Worm (Caenorhabditis elegans) whole organism, late embryonic: ENCODE results near the gene sre-29.

Experiments used
- K02D7.2 ChIP-seq: sonication (generic microtip); optimal IDR thresholded peaks from 2 replicates; lab custom pipeline; 2017; ENCODE audit warnings: mild to moderate bottlenecking, missing genetic modification characterization, missing compliant biosample characterization
- K09A11.1 ChIP-seq: sonication (generic microtip); optimal IDR thresholded peaks from 2 replicates; lab custom pipeline; 2017; ENCODE audit warnings: antibody characterized with exemption, mild to moderate bottlenecking, missing genetic modification characterization, missing compliant biosample characterization; ENCODE audit not compliant: insufficient read depth
- T23F11.4 ChIP-seq: fragments of 200-800 bp; sonication (Bioruptor generic); optimal IDR thresholded peaks from 2 replicates; lab custom pipeline; 2018; ENCODE audit warnings: mild to moderate bottlenecking, missing genetic modification characterization, missing compliant biosample characterization
- Y22D7AL.16 ChIP-seq: sonication (generic microtip); optimal IDR thresholded peaks from 2 replicates; lab custom pipeline; 2016; ENCODE audit warnings: missing genetic modification characterization, missing compliant biosample characterization
- ahr-1 ChIP-seq: sonication (generic microtip); optimal IDR thresholded peaks from 2 replicates; lab custom pipeline; 2016; ENCODE audit warnings: missing genetic modification characterization, missing compliant biosample characterization
- ama-1 ChIP-seq: fragments of 150-350 bp; optimal IDR thresholded peaks from 2 replicates; lab custom pipeline; 2014
- ceh-18 ChIP-seq: sonication (generic microtip); optimal IDR thresholded peaks from 2 replicates; lab custom pipeline; 2016; ENCODE audit warnings: missing genetic modification characterization, missing compliant biosample characterization
- ceh-19 ChIP-seq: fragments of 200-800 bp; sonication (Bioruptor generic); optimal IDR thresholded peaks from 2 replicates; lab custom pipeline; 2018; ENCODE audit warnings: mild to moderate bottlenecking, missing genetic modification characterization, missing compliant biosample characterization
- ceh-2 ChIP-seq: sonication (generic microtip); optimal IDR thresholded peaks from 2 replicates; lab custom pipeline; 2016; ENCODE audit warnings: missing genotype, missing genetic modification characterization, missing compliant biosample characterization
- ceh-22 ChIP-seq: sonication (generic microtip); optimal IDR thresholded peaks from 2 replicates; lab custom pipeline; 2017; ENCODE audit warnings: missing biosample characterization, missing genetic modification characterization
- ceh-24 ChIP-seq: sonication (generic microtip); optimal IDR thresholded peaks from 2 replicates; lab custom pipeline; 2016; ENCODE audit warnings: mild to moderate bottlenecking, missing genetic modification characterization, missing compliant biosample characterization
- ceh-31 ChIP-seq: sonication (generic microtip); optimal IDR thresholded peaks from 2 replicates; lab custom pipeline; 2016; ENCODE audit warnings: missing genetic modification characterization, missing compliant biosample characterization
- ceh-34 ChIP-seq: sonication (generic microtip); optimal IDR thresholded peaks from 2 replicates; lab custom pipeline; 2016; ENCODE audit warnings: mild to moderate bottlenecking, missing genetic modification characterization, missing compliant biosample characterization
- ceh-48 ChIP-seq: sonication (generic microtip); optimal IDR thresholded peaks from 2 replicates; lab custom pipeline; 2016; ENCODE audit warnings: missing genetic modification characterization, inconsistent platforms, missing compliant biosample characterization
- dmd-4 ChIP-seq: sonication (generic microtip); optimal IDR thresholded peaks from 2 replicates; lab custom pipeline; 2016; ENCODE audit warnings: borderline replicate concordance, missing genetic modification characterization, missing compliant biosample characterization
- dve-1 ChIP-seq: sonication (generic microtip); optimal IDR thresholded peaks from 2 replicates; lab custom pipeline; 2017; ENCODE audit warnings: antibody characterized with exemption, mild to moderate bottlenecking, missing genetic modification characterization, missing compliant biosample characterization
- elt-2 ChIP-seq: sonication (generic microtip); optimal IDR thresholded peaks from 2 replicates; lab custom pipeline; 2016; ENCODE audit warnings: missing genetic modification reagents, missing genetic modification characterization, missing compliant biosample characterization
- eyg-1 ChIP-seq: sonication (generic microtip); optimal IDR thresholded peaks from 2 replicates; lab custom pipeline; 2016; ENCODE audit warnings: missing genotype, missing genetic modification characterization, missing compliant biosample characterization
- fax-1 ChIP-seq: sonication (generic microtip); optimal IDR thresholded peaks from 2 replicates; lab custom pipeline; 2016; ENCODE audit warnings: missing genotype, missing genetic modification characterization, missing compliant biosample characterization
- fkh-10 ChIP-seq: fragments of 150-350 bp; optimal IDR thresholded peaks from 2 replicates; lab custom pipeline; 2014; ENCODE audit warnings: missing biosample characterization, missing genetic modification reagents, missing genetic modification characterization
- hlh-15 ChIP-seq: sonication (generic microtip); optimal IDR thresholded peaks from 2 replicates; lab custom pipeline; 2016; ENCODE audit warnings: missing genetic modification characterization, missing compliant biosample characterization
- hlh-6 ChIP-seq: sonication (generic microtip); optimal IDR thresholded peaks from 2 replicates; lab custom pipeline; 2016; ENCODE audit warnings: missing genotype, missing genetic modification characterization, missing compliant biosample characterization
- mec-3 ChIP-seq: sonication (generic microtip); optimal IDR thresholded peaks from 2 replicates; lab custom pipeline; 2016; ENCODE audit warnings: borderline replicate concordance, missing genetic modification characterization, missing compliant biosample characterization
- nfya-1 ChIP-seq: sonication (generic microtip); optimal IDR thresholded peaks from 2 replicates; lab custom pipeline; 2017; ENCODE audit warnings: missing genetic modification characterization, mild to moderate bottlenecking, missing compliant biosample characterization, antibody characterized with exemption, moderate library complexity
- nhr-232 ChIP-seq: sonication (generic microtip); optimal IDR thresholded peaks from 2 replicates; lab custom pipeline; 2016; ENCODE audit warnings: missing genetic modification characterization, missing compliant biosample characterization
- npax-4 ChIP-seq: sonication (generic microtip); optimal IDR thresholded peaks from 2 replicates; lab custom pipeline; 2016; ENCODE audit warnings: missing genetic modification characterization, missing compliant biosample characterization
- pat-9 ChIP-seq: fragments of 200-800 bp; sonication (Bioruptor generic); optimal IDR thresholded peaks from 2 replicates; lab custom pipeline; 2018; ENCODE audit warnings: mild to moderate bottlenecking, missing genetic modification characterization, moderate library complexity, missing compliant biosample characterization
- pha-2 ChIP-seq: sonication (generic microtip); optimal IDR thresholded peaks from 2 replicates; lab custom pipeline; 2017; ENCODE audit warnings: mild to moderate bottlenecking, missing genetic modification characterization, missing compliant biosample characterization
- pha-4 ChIP-seq: fragments of 150-350 bp; optimal IDR thresholded peaks from 2 replicates; lab custom pipeline; 2018; ENCODE audit warnings: missing biosample characterization, missing genetic modification reagents, missing genetic modification characterization
- ref-2 ChIP-seq: sonication (generic microtip); optimal IDR thresholded peaks from 2 replicates; lab custom pipeline; 2016; ENCODE audit warnings: missing genetic modification characterization, missing compliant biosample characterization
- sox-4 ChIP-seq: sonication (generic microtip); optimal IDR thresholded peaks from 2 replicates; lab custom pipeline; 2017; ENCODE audit warnings: mild to moderate bottlenecking, missing genetic modification characterization, inconsistent platforms, missing compliant biosample characterization
- syd-9 ChIP-seq: sonication (generic microtip); optimal IDR thresholded peaks from 2 replicates; lab custom pipeline; 2016; ENCODE audit warnings: mild to moderate bottlenecking, missing genetic modification characterization, moderate library complexity, missing compliant biosample characterization
- tbx-2 ChIP-seq: sonication (generic microtip); optimal IDR thresholded peaks from 2 replicates; lab custom pipeline; 2016; ENCODE audit warnings: missing genetic modification characterization, missing compliant biosample characterization
- tbx-7 ChIP-seq: sonication (generic microtip); optimal IDR thresholded peaks from 2 replicates; lab custom pipeline; 2016; ENCODE audit warnings: missing genotype, missing genetic modification characterization, missing compliant biosample characterization
- unc-3 ChIP-seq, 2 experiments: fragments of 200-800 bp in 1 of 2; sonication (Bioruptor generic) in 1 of 2; sonication (generic microtip) in 1 of 2; conservative IDR thresholded peaks in 1 of 2; optimal IDR thresholded peaks in 1 of 2; 2 replicates each; pipeline versions ENCODE4 v1.3.6 to Lab custom; 2016 to 2022; ENCODE audit warnings: missing compliant biosample characterization in 2 of 2, missing genetic modification characterization in 2 of 2, missing genetic modification reagents in 1 of 2
- unc-55 ChIP-seq: sonication (generic microtip); optimal IDR thresholded peaks from 2 replicates; lab custom pipeline; 2017; ENCODE audit warnings: missing biosample characterization, missing genetic modification reagents, missing genetic modification characterization
- zip-5 ChIP-seq: sonication (generic microtip); optimal IDR thresholded peaks from 2 replicates; lab custom pipeline; 2016; ENCODE audit warnings: missing genetic modification characterization, missing compliant biosample characterization
- ztf-16 ChIP-seq: sonication (generic microtip); optimal IDR thresholded peaks from 2 replicates; lab custom pipeline; 2017; ENCODE audit warnings: missing genetic modification characterization, missing compliant biosample characterization

The sre-29 gene

ce11 chrII:12389783-12390182 lies 11.9 kb downstream of the sre-29 start, which contains the start of gene Y57A10B.6:
Gene Y57A10B.6 (plus strand): TSS chrII:12390083.
- TF ChIP-seq ceh-24, result no peak
- no peak for TF ChIP-seq syd-9 (tag; lab: Kevin White, UChicago)
- no peak for TF ChIP-seq nfya-1 (tag; lab: Kevin White, UChicago)
- TF ChIP-seq ceh-31 (tag; lab: Kevin White, UChicago), result no peak
- no peak for TF ChIP-seq ceh-2 (tag; lab: Kevin White, UChicago)
- no peak for TF ChIP-seq pha-2 (tag; lab: Kevin White, UChicago)

- TF ChIP-seq fax-1 (tag; lab: Kevin White, UChicago), result no peak
- TF ChIP-seq elt-2 (tag; lab: Kevin White, UChicago), result no peak
- TF ChIP-seq tbx-7, result no peak
- no peak for TF ChIP-seq ceh-34 (tag; lab: Kevin White, UChicago)
- TF ChIP-seq K09A11.1 (tag; lab: Kevin White, UChicago), result no peak
- no peak for TF ChIP-seq zip-5 (tag; lab: Kevin White, UChicago)
- no peak for TF ChIP-seq dve-1 (tag; lab: Kevin White, UChicago)
- TF ChIP-seq T23F11.4 (GFP tag; lab: Kevin White, UChicago), result no peak
- TF ChIP-seq K02D7.2 (tag; lab: Kevin White, UChicago), result no peak
- TF ChIP-seq ceh-24, result no peak
- TF ChIP-seq syd-9 (tag; lab: Kevin White, UChicago), result no peak
- TF ChIP-seq fkh-10 (GFP tag; lab: Kevin White, UChicago), result no peak
- TF ChIP-seq ceh-18 (tag; lab: Kevin White, UChicago), result no peak
- no peak for TF ChIP-seq ahr-1 (tag; lab: Kevin White, UChicago)
- TF ChIP-seq unc-55 (GFP tag; lab: Kevin White, UChicago), result no peak
- no peak for TF ChIP-seq ref-2 (tag; lab: Kevin White, UChicago)
- TF ChIP-seq ama-1 (lab: Kevin White, UChicago), result no peak
- no peak for TF ChIP-seq ceh-48
These were observed 13.7 kb downstream of the sre-29 start, which contains the start of gene sre-41 for ce11 chrII:12387980-12388379. Gene sre-41 (plus strand): TSS chrII:12388280.

- no peak for TF ChIP-seq hlh-15 (tag; lab: Kevin White, UChicago)
- TF ChIP-seq ceh-19 (GFP tag; lab: Kevin White, UChicago), result no peak
- TF ChIP-seq pat-9 (tag; lab: Kevin White, UChicago), result no peak
- no peak for TF ChIP-seq ceh-22
- no peak for TF ChIP-seq eyg-1 (tag; lab: Kevin White, UChicago)
- no peak for TF ChIP-seq K09A11.1 (tag; lab: Kevin White, UChicago)
These were observed 14.2 kb downstream of the sre-29 start for ce11 chrII:12387487-12387886.

- TF ChIP-seq unc-3 (GFP tag; conservative IDR thresholded peaks at IDR 0.05; lab: Robert Waterston, UW) (no peak), unc-3 (tag; optimal IDR thresholded peaks at IDR 0.05; lab: Kevin White, UChicago) (no peak), hlh-6 (tag; lab: Kevin White, UChicago) (no peak), sox-4 (no peak), dmd-4 (tag; lab: Kevin White, UChicago) (no peak), Y22D7AL.16 (tag; lab: Kevin White, UChicago) (no peak), K09A11.1 (tag; lab: Kevin White, UChicago) (no peak), zip-5 (tag; lab: Kevin White, UChicago) (no peak), nhr-232 (no peak), ztf-16 (no peak), ceh-19 (GFP tag; lab: Kevin White, UChicago) (no peak), pha-4 (tag; lab: Kevin White, UChicago) (no peak), tbx-2 (tag; lab: Kevin White, UChicago) (no peak), pat-9 (tag; lab: Kevin White, UChicago) (no peak), pha-2 (tag; lab: Kevin White, UChicago) (no peak), fkh-10 (GFP tag; lab: Kevin White, UChicago) (no peak), npax-4 (no peak), mec-3 (tag; lab: Kevin White, UChicago) (no peak), ref-2 (tag; lab: Kevin White, UChicago) (no peak), eyg-1 (tag; lab: Kevin White, UChicago) (no peak)
These were observed 14.9 kb downstream of the sre-29 start, which contains the start of gene sre-42 for ce11 chrII:12386781-12387180. Gene sre-42 (minus strand): TSS chrII:12386881.
